Fruit fly (Drosophila melanogaster): ENCODE results near the gene Brd8.

Brd8 gene

dm6 chr3R:29204612-29205480 lies 18.4 kb upstream of the Brd8 start (continued):
- TF ChIP-seq dac (GFP tag; optimal IDR thresholded peaks at IDR 0.05) (peak; percentile 68), Hr38 (GFP tag; optimal IDR thresholded peaks at IDR 0.05) (no peak), Gug (GFP tag; IDR thresholded peaks at IDR 0.05) (peak; percentile 45; the same call in 1 of the 2 replicates), dsx (GFP tag; optimal IDR thresholded peaks at IDR 0.05; ENCODE audit: poor library complexity, severe bottlenecking) (peak; percentile 18), CG16779 (tag; optimal IDR thresholded peaks at IDR 0.05) (peak; percentile 3), salr (GFP tag; optimal IDR thresholded peaks at IDR 0.05) (peak in 1 of 2 experiments; percentile 58), CG11762 (GFP tag; optimal IDR thresholded peaks at IDR 0.05; ENCODE audit: insufficient read depth) (no peak), Ets96B (tag; optimal IDR thresholded peaks at IDR 0.05) (peak; percentile 47), CG6808 (GFP tag; optimal IDR thresholded peaks at IDR 0.05) (peak; percentile 50), lz (GFP tag; optimal IDR thresholded peaks at IDR 0.05) (peak; percentile 34), CG6792 (GFP tag; optimal IDR thresholded peaks at IDR 0.05) (peak; percentile 26), Lpt (GFP tag; optimal IDR thresholded peaks at IDR 0.05) (peak; percentile 46), CG1621 (tag; optimal IDR thresholded peaks at IDR 0.05) (peak; percentile 12), Eip75B (GFP tag; optimal IDR thresholded peaks at IDR 0.05) (peak; percentile 24), vri (GFP tag; optimal IDR thresholded peaks at IDR 0.05) (no peak), CG15336 (GFP tag; IDR thresholded peaks at IDR 0.05) (peak; percentile 79), Sox102F (GFP tag; optimal IDR thresholded peaks at IDR 0.05) (no peak), CG9139 (GFP tag; optimal IDR thresholded peaks at IDR 0.05) (no peak), Sox14 (GFP tag; optimal IDR thresholded peaks at IDR 0.05) (peak; percentile 27), CG32006 (GFP tag; optimal IDR thresholded peaks at IDR 0.05) (peak; percentile 86), fd59A (GFP tag; optimal IDR thresholded peaks at IDR 0.05) (peak; percentile 41), CG6854 (GFP tag; optimal IDR thresholded peaks at IDR 0.05) (no peak), CG8119 (GFP tag; IDR thresholded peaks at IDR 0.05) (peak; percentile 77), CG4318 (GFP tag; optimal IDR thresholded peaks at IDR 0.05) (peak; percentile 73)

dm6 chr3R:29206198-29207011 lies 16.9 kb upstream of the Brd8 start:
- TF ChIP-seq Eip93F (GFP tag; optimal IDR thresholded peaks at IDR 0.05): no peak
- no peak for TF ChIP-seq Eip75B (GFP tag; optimal IDR thresholded peaks at IDR 0.05)
- TF ChIP-seq Blimp-1 (GFP tag; optimal IDR thresholded peaks at IDR 0.05): no peak
- no peak for TF ChIP-seq Gug (GFP tag; IDR thresholded peaks at IDR 0.05)
- no peak for TF ChIP-seq CG7368 (GFP tag; optimal IDR thresholded peaks at IDR 0.05)
- no peak for TF ChIP-seq esn (GFP tag; optimal IDR thresholded peaks at IDR 0.05)
- peak; percentile 22 for TF ChIP-seq CG32006 (GFP tag; optimal IDR thresholded peaks at IDR 0.05)
- TF ChIP-seq CG11762 (GFP tag; optimal IDR thresholded peaks at IDR 0.05; ENCODE audit: insufficient read depth): no peak
- no peak for TF ChIP-seq CG10631 (GFP tag; optimal IDR thresholded peaks at IDR 0.05)
- peak in 1 of 2 experiments; percentile 3 for TF ChIP-seq salr (GFP tag; optimal IDR thresholded peaks at IDR 0.05)
- no peak for TF ChIP-seq Hr4 (GFP tag; optimal IDR thresholded peaks at IDR 0.05)
- TF ChIP-seq CG6792 (GFP tag; optimal IDR thresholded peaks at IDR 0.05): no peak
- TF ChIP-seq Ets96B (tag; optimal IDR thresholded peaks at IDR 0.05): no peak
- no peak for TF ChIP-seq net (GFP tag; optimal IDR thresholded peaks at IDR 0.05)
- no peak for TF ChIP-seq lz (GFP tag; optimal IDR thresholded peaks at IDR 0.05)
- TF ChIP-seq dsx (GFP tag; optimal IDR thresholded peaks at IDR 0.05; ENCODE audit: poor library complexity, severe bottlenecking): peak; percentile 47
- no peak for TF ChIP-seq CG15336 (GFP tag; IDR thresholded peaks at IDR 0.05)
- TF ChIP-seq CG6163 (GFP tag; IDR thresholded peaks at IDR 0.05): 0 out of 3 replicates have a peak, but pooled peaks have one; percentile 5
- TF ChIP-seq CG6276 (GFP tag; optimal IDR thresholded peaks at IDR 0.05): no peak
- no peak for TF ChIP-seq CG8119 (GFP tag; IDR thresholded peaks at IDR 0.05)
- peak; percentile 33 for TF ChIP-seq CG6808 (GFP tag; optimal IDR thresholded peaks at IDR 0.05)
- peak; percentile 64 for TF ChIP-seq Eip78C (GFP tag)
- peak in 1 of 2 experiments; percentile 23 for TF ChIP-seq ss (GFP tag; optimal IDR thresholded peaks at IDR 0.05)

All from whole organism, prepupa.